Fruit fly (Drosophila melanogaster): Measurements from ENCODE around the gene CG4995.
A peak's percentile ranks its signal among the peaks of the same experiment; 100 is the strongest.

Gene CG4995

DNA sequence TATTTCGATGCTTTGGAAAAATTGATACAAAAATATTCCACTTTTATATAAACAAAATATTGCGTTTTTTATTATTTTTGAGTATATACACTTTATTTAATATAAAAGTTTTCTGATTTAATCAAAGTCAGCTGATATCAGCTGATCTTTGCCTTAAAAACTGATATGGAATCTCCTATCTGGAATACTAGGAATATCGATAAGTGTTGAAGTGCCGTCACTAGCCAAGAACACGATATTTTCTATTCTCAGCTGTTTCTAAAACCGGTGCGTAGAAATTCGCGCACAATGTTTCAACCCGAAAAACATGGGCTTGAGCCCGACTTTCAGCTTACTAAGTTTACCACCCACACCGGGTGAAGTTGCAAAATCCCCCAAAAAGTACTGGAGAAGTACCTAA is 20.2 kb downstream of the CG4995 start, which contains the start of gene Sps2 (continued):
- peak; percentile 23 for TF ChIP-seq HmgZ (tag; optimal IDR thresholded peaks at IDR 0.05)
- peak; percentile 35 for TF ChIP-seq sug (tag; optimal IDR thresholded peaks at IDR 0.05)
- peak; percentile 33 for TF ChIP-seq CG9727 (GFP tag; optimal IDR thresholded peaks at IDR 0.05)
- TF ChIP-seq ATbp (GFP tag; optimal IDR thresholded peaks at IDR 0.05): no peak
- TF ChIP-seq kay (GFP tag; optimal IDR thresholded peaks at IDR 0.05): no peak
- TF ChIP-seq oc (tag; optimal IDR thresholded peaks at IDR 0.05): no peak
- no peak for TF ChIP-seq Neu2 (GFP tag; optimal IDR thresholded peaks at IDR 0.05; ENCODE audit: borderline replicate concordance)
- TF ChIP-seq CG32532 (GFP tag; IDR thresholded peaks at IDR 0.05): peak; percentile 37; the same call in 1 of the 2 replicates
- TF ChIP-seq peb (GFP tag; IDR thresholded peaks at IDR 0.05): no peak
- peak; percentile 78 for TF ChIP-seq unc-4 (GFP tag; IDR thresholded peaks at IDR 0.05; ENCODE audit: partially characterized antibody)
- no peak for TF ChIP-seq az2 (GFP tag; optimal IDR thresholded peaks at IDR 0.05)
- TF ChIP-seq grau (tag; optimal IDR thresholded peaks at IDR 0.05): peak; percentile 26
- TF ChIP-seq CG6854 (GFP tag; optimal IDR thresholded peaks at IDR 0.05): no peak
- peak; percentile 78 for TF ChIP-seq Doc3 (GFP tag; IDR thresholded peaks at IDR 0.05; ENCODE audit: partially characterized antibody)
- no peak for TF ChIP-seq CG3407 (GFP tag; optimal IDR thresholded peaks at IDR 0.05)
- TF ChIP-seq CG16813 (GFP tag; IDR thresholded peaks at IDR 0.05; ENCODE audit: partially characterized antibody): peak; percentile 75
- TF ChIP-seq Adf1 (GFP tag; IDR thresholded peaks at IDR 0.05): no peak
- TF ChIP-seq CG2199 (GFP tag; IDR thresholded peaks at IDR 0.05): 0 out of 3 replicates have a peak, but pooled peaks have one; percentile 27
- peak; percentile 37 for TF ChIP-seq CG12391 (tag; optimal IDR thresholded peaks at IDR 0.05)
- no peak for TF ChIP-seq ftz-f1 (GFP tag; optimal IDR thresholded peaks at IDR 0.05)
- TF ChIP-seq CG4404 (GFP tag; IDR thresholded peaks at IDR 0.05): no peak
- no peak for TF ChIP-seq Doc2 (GFP tag; IDR thresholded peaks at IDR 0.05)
- no peak for TF ChIP-seq pros (GFP tag; optimal IDR thresholded peaks at IDR 0.05)
- no peak for TF ChIP-seq CG16779 (GFP tag; IDR thresholded peaks at IDR 0.05)
- no peak for TF ChIP-seq CG32772 (GFP tag; IDR thresholded peaks at IDR 0.05)
- TF ChIP-seq CG10654 (GFP tag; optimal IDR thresholded peaks at IDR 0.05): no peak
- TF ChIP-seq Elba2 (GFP tag; optimal IDR thresholded peaks at IDR 0.05): peak; percentile 23
- TF ChIP-seq nmo (GFP tag; optimal IDR thresholded peaks at IDR 0.05): peak; percentile 29
- no peak for TF ChIP-seq lov (optimal IDR thresholded peaks at IDR 0.05)
- TF ChIP-seq lov (GFP tag; IDR thresholded peaks at IDR 0.05): no peak
- TF ChIP-seq seq (GFP tag; IDR thresholded peaks at IDR 0.05): no peak
- TF ChIP-seq eyg (GFP tag; optimal IDR thresholded peaks at IDR 0.05): no peak
- no peak for TF ChIP-seq Drgx (GFP tag; IDR thresholded peaks at IDR 0.05)
- TF ChIP-seq tna (GFP tag; IDR thresholded peaks at IDR 0.05; ENCODE audit: partially characterized antibody): no peak
- TF ChIP-seq CG12744 (GFP tag; optimal IDR thresholded peaks at IDR 0.05): no peak
- no peak for TF ChIP-seq Awh (GFP tag; IDR thresholded peaks at IDR 0.05)
- TF ChIP-seq ac (GFP tag; optimal IDR thresholded peaks at IDR 0.05): no peak
- no peak for TF ChIP-seq Aef1 (GFP tag; IDR thresholded peaks at IDR 0.05)
- TF ChIP-seq CG3847 (GFP tag; IDR thresholded peaks at IDR 0.05): no peak
- TF ChIP-seq Dp (GFP tag; optimal IDR thresholded peaks at IDR 0.05): peak; percentile 18
- TF ChIP-seq E2f2 (GFP tag; IDR thresholded peaks at IDR 0.05): peak; percentile 46; the same call in 1 of the 2 replicates
- TF ChIP-seq CG30020 (tag; optimal IDR thresholded peaks at IDR 0.05): peak; percentile 85
- TF ChIP-seq danr (GFP tag; IDR thresholded peaks at IDR 0.05): no peak
- TF ChIP-seq CG8290 (GFP tag; optimal IDR thresholded peaks at IDR 0.05): peak; percentile 48
- TF ChIP-seq CG8290 (tag; optimal IDR thresholded peaks at IDR 0.05): peak in 1 of 2 experiments; percentile 53
- TF ChIP-seq CG31388 (GFP tag; optimal IDR thresholded peaks at IDR 0.05): no peak
- TF ChIP-seq pan (optimal IDR thresholded peaks at IDR 0.05): no peak
- no peak for TF ChIP-seq pan (GFP tag; optimal IDR thresholded peaks at IDR 0.05 in 1 of 2, IDR thresholded peaks at IDR 0.05 in 1 of 2)
- no peak for TF ChIP-seq bsh (GFP tag; optimal IDR thresholded peaks at IDR 0.05)
- TF ChIP-seq CG8281 (tag; optimal IDR thresholded peaks at IDR 0.05): no peak
